Fruit fly (Drosophila melanogaster) whole organism, embryonic: ENCODE data around the gene CG5608.
A peak's percentile ranks its signal among the peaks of the same experiment; 100 is the strongest.

Source experiments
- ATbp ChIP-seq: fragments of 200-800 bp; sonication (Bioruptor generic); optimal IDR thresholded peaks from 2 replicates; lab custom pipeline; 2017; ENCODE audit warnings: missing biosample characterization, mild to moderate bottlenecking, missing genetic modification characterization, missing genetic modification reagents
- Ada2b ChIP-seq: fragments of 200-800 bp; sonication (Bioruptor generic); IDR thresholded peaks from 2 replicates; pipeline ENCODE4 v1.3.6; 2022; ENCODE audit warnings: missing biosample characterization, missing genetic modification characterization
- B-H1 ChIP-seq: fragments of 200-800 bp; sonication (Bioruptor generic); IDR thresholded peaks from 3 replicates; pipeline ENCODE4 v1.3.6; 2022; ENCODE audit warnings: missing biosample characterization, missing genetic modification characterization
- Bteb2 ChIP-seq: fragments of 200-800 bp; sonication (Bioruptor generic); optimal IDR thresholded peaks from 2 replicates; lab custom pipeline; 2016; ENCODE audit warnings: missing biosample characterization, missing genetic modification characterization
- CG10979 ChIP-seq: fragments of 200-800 bp; sonication (Bioruptor generic); optimal IDR thresholded peaks from 2 replicates; lab custom pipeline; 2018; ENCODE audit warnings: missing biosample characterization, mild to moderate bottlenecking, missing genetic modification characterization, moderate library complexity
- CG13123 ChIP-seq: fragments of 200-800 bp; sonication (Bioruptor generic); optimal IDR thresholded peaks from 2 replicates; lab custom pipeline; 2016; ENCODE audit warnings: missing biosample characterization, missing genetic modification characterization
- CG14050 ChIP-seq: fragments of 200-800 bp; sonication (Bioruptor generic); IDR thresholded peaks from 3 replicates; pipeline ENCODE4 v1.3.6; 2022; ENCODE audit warnings: missing biosample characterization, missing genetic modification characterization
- CG1603 ChIP-seq: fragments of 200-800 bp; sonication (Bioruptor generic); optimal IDR thresholded peaks from 2 replicates; lab custom pipeline; 2019; ENCODE audit warnings: missing biosample characterization, mild to moderate bottlenecking, missing genetic modification characterization, moderate library complexity
- CG16815 ChIP-seq: fragments of 200-800 bp; sonication (Bioruptor generic); optimal IDR thresholded peaks from 3 replicates; lab custom pipeline; 2017; ENCODE audit warnings: missing biosample characterization, mild to moderate bottlenecking, missing genetic modification characterization
- CG16863 ChIP-seq: fragments of 200-800 bp; sonication (Bioruptor generic); optimal IDR thresholded peaks from 3 replicates; lab custom pipeline; 2016; ENCODE audit warnings: missing biosample characterization, missing genetic modification characterization
- CG17359 ChIP-seq: fragments of 200-800 bp; sonication (Bioruptor generic); optimal IDR thresholded peaks from 3 replicates; lab custom pipeline; 2018; ENCODE audit warnings: missing biosample characterization, mild to moderate bottlenecking, missing genetic modification characterization, moderate library complexity
- CG17829 ChIP-seq: fragments of 200-800 bp; optimal IDR thresholded peaks from 2 replicates; lab custom pipeline; 2019; ENCODE audit warnings: missing biosample characterization, mild to moderate bottlenecking, missing genetic modification characterization, moderate library complexity
- CG31441 ChIP-seq: fragments of 200-800 bp; sonication (Bioruptor generic); IDR thresholded peaks from 2 replicates; pipeline ENCODE4 v1.3.6; 2022; ENCODE audit warnings: missing biosample characterization, missing genetic modification characterization
- CG3407 ChIP-seq: fragments of 200-800 bp; sonication (Bioruptor generic); optimal IDR thresholded peaks from 2 replicates; lab custom pipeline; 2018; ENCODE audit warnings: missing biosample characterization, mild to moderate bottlenecking, missing genetic modification characterization
- CG34422 ChIP-seq: fragments of 200-800 bp; sonication (Bioruptor generic); IDR thresholded peaks from 3 replicates; pipeline ENCODE4 v1.3.6; 2022; ENCODE audit warnings: missing biosample characterization, missing genetic modification characterization
- CG4424 ChIP-seq: fragments of 200-800 bp; sonication (Bioruptor generic); optimal IDR thresholded peaks from 3 replicates; lab custom pipeline; 2016; ENCODE audit warnings: missing biosample characterization, missing genetic modification characterization
- CG7987 ChIP-seq: fragments of 200-800 bp; sonication (Bioruptor generic); optimal IDR thresholded peaks from 2 replicates; lab custom pipeline; 2018; ENCODE audit warnings: missing biosample characterization, mild to moderate bottlenecking, missing genetic modification characterization, moderate library complexity
- CG8290 ChIP-seq, 3 experiments: fragments of 200-800 bp; sonication (Bioruptor generic); optimal IDR thresholded peaks; 2 replicates each; lab custom pipeline; 2016 to 2019; ENCODE audit warnings: missing biosample characterization in 3 of 3, missing genetic modification characterization in 3 of 3, mild to moderate bottlenecking in 2 of 3, moderate library complexity in 1 of 3
- CG8765 ChIP-seq: fragments of 200-800 bp; sonication (Bioruptor generic); IDR thresholded peaks from 2 replicates; pipeline ENCODE4 v1.3.6; 2022; ENCODE audit warnings: missing biosample characterization, missing genetic modification characterization
- CG9817 ChIP-seq: fragments of 200-800 bp; sonication (Bioruptor generic); optimal IDR thresholded peaks from 2 replicates; lab custom pipeline; 2018; ENCODE audit warnings: missing biosample characterization, mild to moderate bottlenecking, missing genetic modification characterization, moderate library complexity
- CG9932 ChIP-seq: fragments of 200-800 bp; sonication (Bioruptor generic); IDR thresholded peaks from 2 replicates; pipeline ENCODE4 v1.3.6; 2022; ENCODE audit warnings: missing biosample characterization, missing genetic modification characterization
- CoRest ChIP-seq: fragments of 200-800 bp; sonication (Bioruptor generic); optimal IDR thresholded peaks from 3 replicates; lab custom pipeline; 2018; ENCODE audit warnings: missing biosample characterization, mild to moderate bottlenecking, missing genetic modification characterization, moderate library complexity
- Dip2 ChIP-seq: fragments of 200-800 bp; sonication (Bioruptor generic); IDR thresholded peaks from 2 replicates; pipeline ENCODE4 v1.3.6; 2022; ENCODE audit warnings: missing biosample characterization, missing genetic modification characterization
- Ets65A ChIP-seq: fragments of 200-800 bp; sonication (Bioruptor generic); peaks from one replicate; lab custom pipeline; 2016; ENCODE audit warnings: missing biosample characterization, missing genetic modification characterization
- Fer1 ChIP-seq: fragments of 200-800 bp; sonication (Bioruptor generic); optimal IDR thresholded peaks from 2 replicates; lab custom pipeline; 2017; ENCODE audit warnings: missing biosample characterization, mild to moderate bottlenecking, missing genetic modification characterization
- HHEX ChIP-seq: fragments of 200-800 bp; sonication (Bioruptor generic); optimal IDR thresholded peaks from 3 replicates; lab custom pipeline; 2017; ENCODE audit warnings: missing biosample characterization, mild to moderate bottlenecking, missing genetic modification characterization, missing genetic modification reagents
- HLH54F ChIP-seq: fragments of 200-800 bp; sonication (Bioruptor generic); optimal IDR thresholded peaks from 3 replicates; lab custom pipeline; 2016; ENCODE audit warnings: missing biosample characterization, missing genetic modification characterization
- Hr3 ChIP-seq: fragments of 200-800 bp; sonication (Bioruptor generic); optimal IDR thresholded peaks from 3 replicates; lab custom pipeline; 2016; ENCODE audit warnings: missing biosample characterization, missing genetic modification characterization
- Hsf ChIP-seq: fragments of 200-800 bp; sonication (Bioruptor generic); optimal IDR thresholded peaks from 3 replicates; lab custom pipeline; 2016; ENCODE audit warnings: missing biosample characterization, missing genetic modification characterization
- NC2α ChIP-seq: fragments of 200-800 bp; sonication (Bioruptor generic); optimal IDR thresholded peaks from 2 replicates; lab custom pipeline; 2016; ENCODE audit warnings: missing biosample characterization, missing genetic modification characterization
- Opbp ChIP-seq: fragments of 200-800 bp; sonication (Bioruptor generic); IDR thresholded peaks from 3 replicates; pipeline ENCODE4 v1.3.6; 2022; ENCODE audit warnings: missing biosample characterization, missing genetic modification characterization; ENCODE audit not compliant: partially characterized antibody
- Sox102F ChIP-seq: fragments of 200-800 bp; sonication (Bioruptor generic); optimal IDR thresholded peaks from 2 replicates; lab custom pipeline; 2018; ENCODE audit warnings: missing biosample characterization, mild to moderate bottlenecking, missing genetic modification characterization, moderate library complexity
- Xrp1 ChIP-seq: fragments of 200-800 bp; sonication (Bioruptor generic); IDR thresholded peaks from 2 replicates; pipeline ENCODE4 v1.3.6; 2022; ENCODE audit warnings: missing biosample characterization, missing genetic modification characterization
- cato ChIP-seq: fragments of 200-800 bp; sonication (Bioruptor generic); optimal IDR thresholded peaks from 2 replicates; lab custom pipeline; 2016; ENCODE audit warnings: missing biosample characterization, missing genetic modification characterization, borderline replicate concordance
- dmrt99B ChIP-seq: fragments of 200-800 bp; sonication (Bioruptor generic); optimal IDR thresholded peaks from 2 replicates; lab custom pipeline; 2018; ENCODE audit warnings: missing biosample characterization, mild to moderate bottlenecking, missing genetic modification characterization, moderate library complexity
- esg ChIP-seq: fragments of 200-800 bp; sonication (Bioruptor generic); conservative IDR thresholded peaks from 2 replicates; pipeline ENCODE4 v1.3.6; 2022; ENCODE audit warnings: missing biosample characterization, missing genetic modification characterization
- hkb ChIP-seq, 2 experiments: fragments of 200-800 bp in 1 of 2; fragments of >200 bp in 1 of 2; sonication (Bioruptor generic) in 1 of 2; IDR thresholded peaks in 1 of 2; optimal IDR thresholded peaks in 1 of 2; 2 replicates each; pipeline versions ENCODE4 v1.3.6 to Lab custom; 2017 to 2022; ENCODE audit warnings: missing biosample characterization in 1 of 2, missing genetic modification characterization in 1 of 2
- hth ChIP-seq: fragments of >200 bp; optimal IDR thresholded peaks from 2 replicates; lab custom pipeline; 2017; ENCODE audit warnings: inconsistent platforms
- ind ChIP-seq: fragments of 200-800 bp; sonication (Bioruptor generic); optimal IDR thresholded peaks from 3 replicates; lab custom pipeline; 2016; ENCODE audit warnings: missing biosample characterization, missing genetic modification characterization
- inv ChIP-seq: fragments of 200-800 bp; sonication (Bioruptor generic); IDR thresholded peaks from 2 replicates; pipeline ENCODE4 v1.3.6; 2022; ENCODE audit warnings: missing biosample characterization, missing genetic modification characterization; ENCODE audit not compliant: partially characterized antibody
- lmd ChIP-seq: fragments of 200-800 bp; sonication (Bioruptor generic); IDR thresholded peaks from 2 replicates; pipeline ENCODE4 v1.3.6; 2022; ENCODE audit warnings: missing biosample characterization, missing genetic modification characterization
- mld ChIP-seq: fragments of 200-800 bp; sonication (Bioruptor generic); IDR thresholded peaks from 3 replicates; pipeline ENCODE4 v1.3.6; 2022; ENCODE audit warnings: missing biosample characterization, missing genetic modification characterization; ENCODE audit not compliant: partially characterized antibody
- nmo ChIP-seq: fragments of 200-800 bp; sonication (Bioruptor generic); optimal IDR thresholded peaks from 2 replicates; lab custom pipeline; 2018; ENCODE audit warnings: missing biosample characterization, mild to moderate bottlenecking, missing genetic modification characterization, moderate library complexity
- onecut ChIP-seq: fragments of 200-800 bp; sonication (Bioruptor generic); IDR thresholded peaks from 2 replicates; pipeline ENCODE4 v1.3.6; 2022; ENCODE audit warnings: missing biosample characterization, missing genetic modification characterization
- pros ChIP-seq: fragments of 200-800 bp; sonication (Bioruptor generic); optimal IDR thresholded peaks from 3 replicates; lab custom pipeline; 2019; ENCODE audit warnings: missing biosample characterization, mild to moderate bottlenecking, missing genetic modification characterization, moderate library complexity
- ranshi ChIP-seq: fragments of 200-800 bp; sonication (Bioruptor generic); IDR thresholded peaks from 2 replicates; pipeline ENCODE4 v1.3.6; 2022; ENCODE audit warnings: missing biosample characterization, missing genetic modification characterization
- run ChIP-seq: fragments of 200-800 bp; sonication (Bioruptor generic); optimal IDR thresholded peaks from 3 replicates; lab custom pipeline; 2018; ENCODE audit warnings: missing biosample characterization, mild to moderate bottlenecking, missing genetic modification characterization
- sd ChIP-seq: fragments of 200-800 bp; sonication (Bioruptor generic); optimal IDR thresholded peaks from 3 replicates; lab custom pipeline; 2018; ENCODE audit warnings: missing biosample characterization, mild to moderate bottlenecking, missing genetic modification characterization, moderate library complexity
- tap ChIP-seq: fragments of 200-800 bp; optimal IDR thresholded peaks from 3 replicates; lab custom pipeline; 2019; ENCODE audit warnings: missing biosample characterization, mild to moderate bottlenecking, missing genetic modification characterization, moderate library complexity
- twi ChIP-seq: fragments of 200-800 bp; optimal IDR thresholded peaks from 2 replicates; lab custom pipeline; 2019; ENCODE audit warnings: missing biosample characterization, mild to moderate bottlenecking, missing genetic modification characterization, moderate library complexity

The CG5608 gene

dm6 chr3R:12451376-12451775 lies 13.7 kb downstream of the CG5608 start (continued):
- peak; percentile 73 for TF ChIP-seq Sox102F (GFP tag; lab: Kevin White, UChicago)
- 0 out of 2 replicates have a peak, but pooled peaks have one; percentile 16 for TF ChIP-seq lmd (GFP tag; lab: Robert Waterston, UW)
- no peak for TF ChIP-seq CG8765
- peak; percentile 3 for TF ChIP-seq CG9817 (tag; lab: Kevin White, UChicago)
- peak; percentile 51 for TF ChIP-seq CG1603 (tag; lab: Kevin White, UChicago)
- no peak for TF ChIP-seq sd (tag; lab: Kevin White, UChicago)
- TF ChIP-seq CG16815 (GFP tag; lab: Kevin White, UChicago), result no peak
- no peak for TF ChIP-seq CG8290 (GFP tag; optimal IDR thresholded peaks at IDR 0.05; lab: Kevin White, UChicago)
- TF ChIP-seq CG8290 (tag; optimal IDR thresholded peaks at IDR 0.05; lab: Kevin White, UChicago), result peak in 1 of 2 experiments; percentile 65
- TF ChIP-seq CG3407 (GFP tag; lab: Kevin White, UChicago), result no peak
- peak; percentile 18 for TF ChIP-seq Hr3 (GFP tag; lab: Kevin White, UChicago)
- peak; percentile 45 for TF ChIP-seq Xrp1 (GFP tag; lab: Robert Waterston, UW)
- no peak for TF ChIP-seq mld
- TF ChIP-seq ind, result peak; percentile 34
- TF ChIP-seq run (tag; lab: Kevin White, UChicago), result no peak
- TF ChIP-seq Opbp, result no peak
- no peak for TF ChIP-seq inv (GFP tag; lab: Robert Waterston, UW)
- TF ChIP-seq CG13123 (GFP tag; lab: Kevin White, UChicago), result no peak
- TF ChIP-seq cato (GFP tag; lab: Kevin White, UChicago), result peak; percentile 16
- TF ChIP-seq CG34422 (GFP tag; lab: Robert Waterston, UW), result no peak
- TF ChIP-seq CG17359 (tag; lab: Kevin White, UChicago), result peak; percentile 56
- no peak for TF ChIP-seq hth
- no peak for TF ChIP-seq Bteb2 (GFP tag; lab: Kevin White, UChicago)
- peak; percentile 12 for TF ChIP-seq CG10979 (tag; lab: Kevin White, UChicago)
- TF ChIP-seq ATbp (GFP tag; lab: Kevin White, UChicago), result no peak
- TF ChIP-seq esg (GFP tag; lab: Robert Waterston, UW), result peak; percentile 39; the same call in 1 of the 2 replicates
- peak; percentile 43 for TF ChIP-seq Fer1 (GFP tag; lab: Kevin White, UChicago)
- TF ChIP-seq onecut (GFP tag; lab: Robert Waterston, UW), result peak; percentile 48
- no peak for TF ChIP-seq twi (tag; lab: Kevin White, UChicago)
- TF ChIP-seq CG4424 (GFP tag; lab: Kevin White, UChicago), result peak; percentile 41
- TF ChIP-seq B-H1 (GFP tag; lab: Robert Waterston, UW), result peak; percentile 22; the same call in 1 of the 3 replicates
- TF ChIP-seq CG16863 (GFP tag; lab: Kevin White, UChicago), result peak; percentile 25
- peak; percentile 57 for TF ChIP-seq tap (tag; lab: Kevin White, UChicago)
- no peak for TF ChIP-seq CG7987 (GFP tag; lab: Kevin White, UChicago)
- peak; percentile 8 for TF ChIP-seq Hsf
- TF ChIP-seq Ets65A (GFP tag; lab: Kevin White, UChicago), result peak; percentile 49
- no peak for TF ChIP-seq pros (GFP tag; lab: Kevin White, UChicago)
- TF ChIP-seq ranshi (GFP tag; lab: Robert Waterston, UW), result peak; percentile 50; the same call in 1 of the 2 replicates
- no peak for TF ChIP-seq hkb (optimal IDR thresholded peaks at IDR 0.05; lab: Kevin White, UChicago)
- TF ChIP-seq hkb (GFP tag; IDR thresholded peaks at IDR 0.05; lab: Robert Waterston, UW), result peak; percentile 62
- no peak; the same call in 1 of the 2 replicates for TF ChIP-seq CG31441 (GFP tag; lab: Robert Waterston, UW)
- TF ChIP-seq CG14050 (GFP tag; lab: Robert Waterston, UW), result peak; percentile 41; the same call in 2 of the 3 replicates
- peak; percentile 31; the same call in 1 of the 2 replicates for TF ChIP-seq Ada2b (GFP tag; lab: Robert Waterston, UW)
- TF ChIP-seq dmrt99B (tag; lab: Kevin White, UChicago), result peak; percentile 65
- TF ChIP-seq HHEX (GFP tag; lab: Kevin White, UChicago), result peak; percentile 0
- no peak for TF ChIP-seq HLH54F
- TF ChIP-seq CG17829 (tag; lab: Kevin White, UChicago), result peak; percentile 9
- no peak for TF ChIP-seq NC2α (GFP tag; lab: Kevin White, UChicago)
- TF ChIP-seq Dip2, result no peak
- TF ChIP-seq CoRest (tag; lab: Kevin White, UChicago), result peak; percentile 40
- TF ChIP-seq CG9932, result 0 out of 2 replicates have a peak, but pooled peaks have one; percentile 21
- peak; percentile 27 for TF ChIP-seq nmo
